Worm (Caenorhabditis elegans): ENCODE results near the gene clec-36.

- no peak for TF ChIP-seq ama-1 (optimal IDR thresholded peaks at IDR 0.05)
- TF ChIP-seq F13C5.2 (tag; optimal IDR thresholded peaks at IDR 0.05): no peak
- no peak for TF ChIP-seq hmg-4 (GFP tag; optimal IDR thresholded peaks at IDR 0.05)
- TF ChIP-seq tra-4 (tag; optimal IDR thresholded peaks at IDR 0.05): no peak
- TF ChIP-seq B0310.2 (tag; optimal IDR thresholded peaks at IDR 0.05): no peak
- no peak for TF ChIP-seq ets-7 (tag; optimal IDR thresholded peaks at IDR 0.05)
- TF ChIP-seq tbx-11 (GFP tag; IDR thresholded peaks at IDR 0.05): no peak
- no peak for TF ChIP-seq ceh-13 (GFP tag; optimal IDR thresholded peaks at IDR 0.05)
- TF ChIP-seq ceh-36 (tag; optimal IDR thresholded peaks at IDR 0.05): no peak
- TF ChIP-seq flt-1 (GFP tag; IDR thresholded peaks at IDR 0.05): no peak
- no peak for TF ChIP-seq hnd-1 (tag; optimal IDR thresholded peaks at IDR 0.05)
Measured at ce11 chrV:16871387-16871786, 23.0 kb upstream of the clec-36 start, which contains the start of gene thn-4.
